Worm (Caenorhabditis elegans): ENCODE measurements around the gene bub-3.

DNA sequence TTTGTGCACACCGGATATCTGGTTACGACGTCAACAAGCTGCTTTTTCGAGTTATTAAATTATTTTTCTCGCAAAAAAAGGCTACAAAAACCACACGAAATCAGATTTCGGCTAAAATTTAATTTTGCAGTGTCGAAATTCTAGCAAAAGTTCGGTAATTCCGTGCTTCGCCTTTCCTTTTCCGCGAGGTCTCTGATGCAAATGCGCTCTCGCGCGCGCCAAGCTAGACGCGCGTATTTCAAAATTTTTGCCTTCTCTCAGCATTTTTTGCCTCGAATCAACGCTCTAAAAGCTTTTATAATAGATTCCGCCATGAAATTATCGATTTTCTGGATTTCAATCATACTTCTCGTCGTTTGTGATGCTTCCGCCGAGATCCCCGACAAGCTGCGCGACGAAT, 3.1 kb upstream of the bub-3 start, which contains the start of gene Y54G9A.5:
- TF ChIP-seq sma-3 (GFP tag; optimal IDR thresholded peaks at IDR 0.05) (no peak), nhr-25 (tag; optimal IDR thresholded peaks at IDR 0.05) (no peak), lin-13 (GFP tag; optimal IDR thresholded peaks at IDR 0.05) (no peak), snpc-4 (tag; optimal IDR thresholded peaks at IDR 0.05) (no peak), unc-39 (tag; optimal IDR thresholded peaks at IDR 0.05) (no peak), ztf-11 (tag; optimal IDR thresholded peaks at IDR 0.05) (no peak), fos-1 (tag; optimal IDR thresholded peaks at IDR 0.05) (no peak), blmp-1 (tag; optimal IDR thresholded peaks at IDR 0.05; ENCODE audit: insufficient read depth) (no peak), egl-27 (tag; optimal IDR thresholded peaks at IDR 0.05) (no peak), ztf-4 (tag; optimal IDR thresholded peaks at IDR 0.05) (no peak)

All from whole organism, L2 larva.